Worm (Caenorhabditis elegans) whole organism, young adult: Measurements from ENCODE around the gene cho-1.

Experiments
- C06A6.2 ChIP-seq: fragments of 200-800 bp; sonication (Bioruptor generic); conservative IDR thresholded peaks from 2 replicates; pipeline ENCODE4 v1.3.6; 2022; ENCODE audit warnings: missing genetic modification characterization, missing compliant biosample characterization
- F37B4.10 ChIP-seq: fragments of 200-800 bp; sonication (Bioruptor generic); IDR thresholded peaks from 2 replicates; pipeline ENCODE4 v1.3.6; 2022; ENCODE audit warnings: missing genetic modification characterization, missing compliant biosample characterization
- attf-3 ChIP-seq: fragments of 200-800 bp; sonication (Bioruptor generic); conservative IDR thresholded peaks from 2 replicates; pipeline ENCODE4 v1.3.6; 2022; ENCODE audit warnings: missing genetic modification reagents, missing genetic modification characterization, missing compliant biosample characterization
- ceh-58 ChIP-seq: fragments of 200-800 bp; sonication (Bioruptor generic); IDR thresholded peaks from 2 replicates; pipeline ENCODE4 v1.3.6; 2022; ENCODE audit warnings: missing genetic modification characterization, missing compliant biosample characterization
- gei-17 ChIP-seq: fragments of 200-800 bp; sonication (Bioruptor generic); optimal IDR thresholded peaks from 2 replicates; lab custom pipeline; 2018; ENCODE audit warnings: mild to moderate bottlenecking, missing genetic modification characterization, missing compliant biosample characterization
- lin-54 ChIP-seq: fragments of 200-800 bp; sonication (Bioruptor generic); optimal IDR thresholded peaks from 2 replicates; lab custom pipeline; 2018; ENCODE audit warnings: mild to moderate bottlenecking, missing genetic modification characterization, missing compliant biosample characterization
- lsy-27 ChIP-seq: sonication (generic microtip); optimal IDR thresholded peaks from 2 replicates; lab custom pipeline; 2017; ENCODE audit warnings: missing genetic modification characterization, mild to moderate bottlenecking, missing compliant biosample characterization, antibody characterized with exemption, missing genotype, borderline replicate concordance; ENCODE audit not compliant: insufficient read depth

DNA sequence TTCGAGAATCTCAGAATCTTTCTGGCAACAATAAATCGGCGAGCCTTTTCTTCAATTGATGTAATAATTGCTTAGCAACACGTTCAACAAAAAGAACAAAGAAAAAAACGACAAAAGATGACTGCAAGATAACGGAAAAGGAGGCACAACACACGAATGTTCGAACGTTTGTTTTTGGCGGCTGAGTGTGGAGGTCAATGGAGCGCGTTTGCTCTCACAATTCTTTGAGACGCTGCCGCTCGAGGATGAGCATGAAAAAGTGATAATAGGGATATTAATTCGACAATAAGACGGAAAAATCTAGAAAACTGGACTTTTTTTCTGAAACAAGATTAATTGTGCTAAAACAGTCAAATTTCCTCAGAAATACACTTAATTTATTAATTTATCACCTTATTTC lies 8.5 kb downstream of the cho-1 start:
- TF ChIP-seq C06A6.2 (GFP tag; lab: Robert Waterston, UW) (no peak), lsy-27 (tag; lab: Kevin White, UChicago) (no peak), ceh-58 (GFP tag; lab: Robert Waterston, UW) (no peak), gei-17 (GFP tag; lab: Kevin White, UChicago) (no peak), attf-3 (GFP tag; lab: Robert Waterston, UW) (no peak), F37B4.10 (GFP tag; lab: Robert Waterston, UW) (no peak), lin-54 (GFP tag; lab: Kevin White, UChicago) (no peak)
